Fruit fly (Drosophila melanogaster): ENCODE results near the gene CG6628.

CG6628 gene

DNA sequence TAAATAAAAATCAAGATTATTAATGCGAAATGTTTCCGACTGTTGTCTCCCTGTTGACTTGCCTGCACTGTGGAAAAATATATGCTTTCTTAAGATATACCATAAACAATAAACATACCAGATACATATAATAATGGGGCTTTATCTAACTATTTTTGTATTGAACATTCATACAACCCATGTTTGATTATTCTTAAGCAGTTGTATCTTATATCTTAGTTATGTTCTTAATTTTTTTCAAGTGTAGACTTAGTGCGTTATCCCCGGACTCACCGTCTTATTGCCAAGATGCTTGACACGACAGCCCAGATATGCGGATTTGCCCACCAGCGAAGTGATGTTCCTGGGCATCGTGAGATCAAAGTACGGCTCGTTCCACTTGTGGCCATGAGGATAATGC lies 10.7 kb downstream of the CG6628 start:
- TF ChIP-seq fd85E (GFP tag; optimal IDR thresholded peaks at IDR 0.05) (no peak), pdm3 (GFP tag; optimal IDR thresholded peaks at IDR 0.05) (no peak), CG4318 (GFP tag; optimal IDR thresholded peaks at IDR 0.05) (no peak), esn (GFP tag; optimal IDR thresholded peaks at IDR 0.05) (no peak), Eip78C (GFP tag) (peak; percentile 50), CG3032 (tag; optimal IDR thresholded peaks at IDR 0.05) (no peak), OdsH (GFP tag; optimal IDR thresholded peaks at IDR 0.05) (no peak), dsx (GFP tag; optimal IDR thresholded peaks at IDR 0.05; ENCODE audit: poor library complexity, severe bottlenecking) (no peak), ss (GFP tag; optimal IDR thresholded peaks at IDR 0.05) (no peak), svp (GFP tag) (peak; percentile 56), salr (GFP tag; optimal IDR thresholded peaks at IDR 0.05) (no peak), CG8119 (GFP tag; IDR thresholded peaks at IDR 0.05) (no peak), CG11762 (GFP tag; optimal IDR thresholded peaks at IDR 0.05; ENCODE audit: insufficient read depth) (no peak), CG10669 (GFP tag; optimal IDR thresholded peaks at IDR 0.05) (no peak), Blimp-1 (GFP tag; optimal IDR thresholded peaks at IDR 0.05) (no peak)

DNA sequence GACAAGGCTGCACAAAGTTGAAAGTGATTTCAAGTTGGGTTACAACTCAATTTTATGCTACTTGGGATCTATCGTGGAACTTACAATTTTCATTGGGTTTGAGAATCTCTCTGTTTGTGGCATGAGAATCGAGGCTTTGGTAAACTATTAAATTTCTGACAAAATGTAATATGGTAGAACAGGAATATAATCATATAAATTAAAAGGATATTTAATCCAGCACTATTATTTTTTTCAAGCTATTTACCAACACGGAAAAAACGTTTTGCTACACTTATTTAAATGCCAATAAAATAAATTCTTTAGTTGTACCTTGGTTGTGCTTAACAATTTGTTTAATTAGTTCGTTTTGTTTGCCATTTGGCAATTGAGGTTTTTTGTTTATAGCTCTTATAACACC lies 15.3 kb downstream of the CG6628 start, which contains the start of gene CG8072:
TSS of gene CG8072 (plus strand) at position 301 of the 400 bp plus-strand sequence.
- TF ChIP-seq ss (GFP tag; optimal IDR thresholded peaks at IDR 0.05) (no peak), esn (GFP tag; optimal IDR thresholded peaks at IDR 0.05) (no peak), net (GFP tag; optimal IDR thresholded peaks at IDR 0.05) (no peak), achi (GFP tag; optimal IDR thresholded peaks at IDR 0.05) (no peak), Eip75B (GFP tag; optimal IDR thresholded peaks at IDR 0.05) (no peak), Eip93F (GFP tag; optimal IDR thresholded peaks at IDR 0.05) (no peak)
